Fruit fly (Drosophila melanogaster) S2 (cell line): ENCODE data around the gene ZAP3.

Experiments used
- CG8478 ChIP-seq: fragments of >200 bp; optimal IDR thresholded peaks from 2 replicates; lab custom pipeline; 2018
- CTCF ChIP-seq, 2 experiments: fragments of >200 bp; optimal IDR thresholded peaks; 2 replicates each; lab custom pipeline; 2018

- TF ChIP-seq CTCF (optimal IDR thresholded peaks at IDR 0.05; lab: Kevin White, UChicago) (no peak), CG8478 (no peak)
Observed at dm6 chrX:10029730-10030129, 52.6 kb downstream of the ZAP3 start.
